Fruit fly (Drosophila melanogaster): Measurements from ENCODE around the gene Snmp2.

Gene Snmp2

dm6 chr3L:7790224-7790623 lies 47.4 kb upstream of the Snmp2 start:
- TF ChIP-seq fru (GFP tag; optimal IDR thresholded peaks at IDR 0.05), result no peak
- no peak for TF ChIP-seq ey (GFP tag; optimal IDR thresholded peaks at IDR 0.05)
- no peak for TF ChIP-seq Rel (GFP tag; optimal IDR thresholded peaks at IDR 0.05)
- no peak for TF ChIP-seq Rel (tag; optimal IDR thresholded peaks at IDR 0.05)
- no peak for TF ChIP-seq jim (GFP tag; optimal IDR thresholded peaks at IDR 0.05)
- no peak for TF ChIP-seq dmrt93B (GFP tag; optimal IDR thresholded peaks at IDR 0.05)
- no peak for TF ChIP-seq Myc (optimal IDR thresholded peaks at IDR 0.05)
- TF ChIP-seq CG9705 (GFP tag; optimal IDR thresholded peaks at IDR 0.05), result no peak
- TF ChIP-seq Hr78 (GFP tag; optimal IDR thresholded peaks at IDR 0.05), result no peak
- TF ChIP-seq Sp1 (GFP tag; optimal IDR thresholded peaks at IDR 0.05), result no peak
- no peak for TF ChIP-seq OdsH (GFP tag; optimal IDR thresholded peaks at IDR 0.05)
- no peak for TF ChIP-seq usp (GFP tag; optimal IDR thresholded peaks at IDR 0.05)
- no peak for TF ChIP-seq Mio (GFP tag; optimal IDR thresholded peaks at IDR 0.05)

dm6 chr3L:7787788-7788406 lies 45.1 kb upstream of the Snmp2 start:
- TF ChIP-seq dsf (GFP tag; optimal IDR thresholded peaks at IDR 0.05; ENCODE audit: borderline replicate concordance) (no peak), fru (GFP tag; optimal IDR thresholded peaks at IDR 0.05) (peak; percentile 56), Jra (GFP tag; optimal IDR thresholded peaks at IDR 0.05) (no peak)

dm6 chr3L:7786989-7787388 lies 44.1 kb upstream of the Snmp2 start:
- TF ChIP-seq foxo (GFP tag; optimal IDR thresholded peaks at IDR 0.05) (no peak), tai (GFP tag; optimal IDR thresholded peaks at IDR 0.05) (no peak), Dfd (GFP tag; optimal IDR thresholded peaks at IDR 0.05) (no peak), sv (GFP tag; optimal IDR thresholded peaks at IDR 0.05) (no peak), CrebA (GFP tag; optimal IDR thresholded peaks at IDR 0.05; ENCODE audit: borderline replicate concordance) (no peak), Dif (GFP tag; optimal IDR thresholded peaks at IDR 0.05; ENCODE audit: partially characterized antibody) (no peak), Vsx2 (GFP tag; optimal IDR thresholded peaks at IDR 0.05; ENCODE audit: partially characterized antibody) (no peak), sage (GFP tag; optimal IDR thresholded peaks at IDR 0.05) (no peak), dmrt93B (GFP tag; optimal IDR thresholded peaks at IDR 0.05) (no peak), Myc (optimal IDR thresholded peaks at IDR 0.05) (no peak), usp (GFP tag; optimal IDR thresholded peaks at IDR 0.05) (no peak), jim (GFP tag; optimal IDR thresholded peaks at IDR 0.05) (no peak), lola (GFP tag; optimal IDR thresholded peaks at IDR 0.05) (no peak), fru (GFP tag; optimal IDR thresholded peaks at IDR 0.05) (no peak), pan (optimal IDR thresholded peaks at IDR 0.05) (no peak), brk (GFP tag; optimal IDR thresholded peaks at IDR 0.05) (no peak), N (GFP tag; optimal IDR thresholded peaks at IDR 0.05) (no peak), h (GFP tag; optimal IDR thresholded peaks at IDR 0.05) (no peak), Hnf4 (GFP tag; optimal IDR thresholded peaks at IDR 0.05) (no peak), Rel (GFP tag; optimal IDR thresholded peaks at IDR 0.05) (no peak), Rel (tag; optimal IDR thresholded peaks at IDR 0.05) (no peak)

dm6 chr3L:7786263-7786662 lies 43.4 kb upstream of the Snmp2 start:
- TF ChIP-seq psq (GFP tag; optimal IDR thresholded peaks at IDR 0.05) (no peak), Jra (GFP tag; optimal IDR thresholded peaks at IDR 0.05) (no peak), pan (optimal IDR thresholded peaks at IDR 0.05) (no peak), dmrt93B (GFP tag; optimal IDR thresholded peaks at IDR 0.05) (no peak), Rel (GFP tag; optimal IDR thresholded peaks at IDR 0.05) (no peak), Rel (tag; optimal IDR thresholded peaks at IDR 0.05) (no peak), woc (GFP tag; optimal IDR thresholded peaks at IDR 0.05) (no peak), h (GFP tag; optimal IDR thresholded peaks at IDR 0.05) (no peak), GATAd (GFP tag; optimal IDR thresholded peaks at IDR 0.05) (no peak), Abd-B (GFP tag; optimal IDR thresholded peaks at IDR 0.05) (no peak), OdsH (GFP tag; optimal IDR thresholded peaks at IDR 0.05) (no peak), Mio (GFP tag; optimal IDR thresholded peaks at IDR 0.05) (no peak), jim (GFP tag; optimal IDR thresholded peaks at IDR 0.05) (no peak), br (GFP tag; optimal IDR thresholded peaks at IDR 0.05) (no peak), fru (GFP tag; optimal IDR thresholded peaks at IDR 0.05) (no peak), ey (GFP tag; optimal IDR thresholded peaks at IDR 0.05) (no peak), N (GFP tag; optimal IDR thresholded peaks at IDR 0.05) (no peak)

- TF ChIP-seq dsf (GFP tag; optimal IDR thresholded peaks at IDR 0.05; ENCODE audit: borderline replicate concordance), result peak; percentile 26
- TF ChIP-seq br (GFP tag; optimal IDR thresholded peaks at IDR 0.05), result peak; percentile 70
- peak; percentile 56 for TF ChIP-seq psq (GFP tag; optimal IDR thresholded peaks at IDR 0.05)
- peak; percentile 66 for TF ChIP-seq fru (GFP tag; optimal IDR thresholded peaks at IDR 0.05)
- no peak for TF ChIP-seq woc (GFP tag; optimal IDR thresholded peaks at IDR 0.05)
- no peak for TF ChIP-seq Rel (GFP tag; optimal IDR thresholded peaks at IDR 0.05)
- TF ChIP-seq Rel (tag; optimal IDR thresholded peaks at IDR 0.05), result peak; percentile 31
- peak; percentile 63 for TF ChIP-seq CG32264 (GFP tag; optimal IDR thresholded peaks at IDR 0.05)
- TF ChIP-seq N (GFP tag; optimal IDR thresholded peaks at IDR 0.05), result no peak
- peak; percentile 63 for TF ChIP-seq sage (GFP tag; optimal IDR thresholded peaks at IDR 0.05)
- peak; percentile 9 for TF ChIP-seq Jra (GFP tag; optimal IDR thresholded peaks at IDR 0.05)
- TF ChIP-seq OdsH (GFP tag; optimal IDR thresholded peaks at IDR 0.05), result peak; percentile 69
- peak; percentile 68 for TF ChIP-seq tai (GFP tag; optimal IDR thresholded peaks at IDR 0.05)
- no peak for TF ChIP-seq GATAd (GFP tag; optimal IDR thresholded peaks at IDR 0.05)
- peak; percentile 62 for TF ChIP-seq dmrt93B (GFP tag; optimal IDR thresholded peaks at IDR 0.05)
- TF ChIP-seq rgr (GFP tag; optimal IDR thresholded peaks at IDR 0.05), result peak; percentile 83
- TF ChIP-seq ey (GFP tag; optimal IDR thresholded peaks at IDR 0.05), result peak; percentile 74
- TF ChIP-seq CrebA (GFP tag; optimal IDR thresholded peaks at IDR 0.05; ENCODE audit: borderline replicate concordance), result no peak
- TF ChIP-seq usp (GFP tag; optimal IDR thresholded peaks at IDR 0.05), result no peak
- peak; percentile 73 for TF ChIP-seq Sp1 (GFP tag; optimal IDR thresholded peaks at IDR 0.05)
- TF ChIP-seq HLH106 (tag; optimal IDR thresholded peaks at IDR 0.05), result peak; percentile 82
- peak in 1 of 2 experiments; percentile 78 for TF ChIP-seq foxo (GFP tag; optimal IDR thresholded peaks at IDR 0.05)
- no peak for TF ChIP-seq jim (GFP tag; optimal IDR thresholded peaks at IDR 0.05)
- TF ChIP-seq Vsx2 (GFP tag; optimal IDR thresholded peaks at IDR 0.05; ENCODE audit: partially characterized antibody), result no peak
- peak; percentile 38 for TF ChIP-seq brk (GFP tag; optimal IDR thresholded peaks at IDR 0.05)
- peak; percentile 85 for TF ChIP-seq h (GFP tag; optimal IDR thresholded peaks at IDR 0.05)
- TF ChIP-seq Hnf4 (GFP tag; optimal IDR thresholded peaks at IDR 0.05), result peak; percentile 74
Measured at dm6 chr3L:7783383-7783782, 40.5 kb upstream of the Snmp2 start.
